Fruit fly (Drosophila melanogaster) whole organism, larva: Measurements from ENCODE around the gene RapGAP1.
A peak's percentile ranks its signal among the peaks of the same experiment; 100 is the strongest.

Experiments
- noc ChIP-seq: fragments of 200-800 bp; sonication (Bioruptor generic); optimal IDR thresholded peaks from 3 replicates; lab custom pipeline; 2019; ENCODE audit warnings: missing biosample characterization, mild to moderate bottlenecking, missing genetic modification characterization, moderate library complexity

The RapGAP1 gene

DNA sequence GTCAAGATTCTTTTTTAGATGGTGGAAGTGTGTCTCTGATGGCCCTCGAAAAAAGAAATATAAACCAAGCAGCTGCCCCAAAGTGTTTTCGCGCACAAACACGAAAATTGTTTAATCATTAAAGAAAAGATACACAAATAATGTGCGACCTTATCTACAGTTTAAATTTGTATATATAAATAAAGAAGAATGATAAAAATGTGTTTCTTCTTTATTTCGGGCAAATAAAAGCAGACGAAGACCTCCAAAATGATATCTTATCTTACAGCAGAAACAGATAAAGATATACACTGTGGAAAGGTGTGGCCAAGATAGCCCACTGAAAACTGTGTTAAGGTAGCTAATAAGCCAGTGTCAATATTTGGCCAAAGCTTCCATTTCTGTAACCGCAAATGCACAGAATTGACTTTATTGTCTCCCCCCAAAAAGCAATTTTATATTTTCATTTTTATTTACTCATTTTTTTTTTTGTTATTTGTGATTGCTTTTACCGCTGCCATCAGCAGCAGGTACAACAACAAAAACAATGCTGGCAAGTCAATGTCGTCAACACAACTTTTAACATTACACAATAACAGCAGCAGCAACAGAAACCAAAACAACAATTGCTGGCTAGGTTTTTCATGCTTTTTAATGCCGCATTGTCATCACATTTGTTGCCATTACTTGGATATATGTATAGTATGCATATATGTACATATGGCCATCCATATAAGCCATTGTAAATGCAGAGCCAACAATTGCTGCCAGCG lies 53.5 kb downstream of the RapGAP1 start:
- peak; percentile 3 for TF ChIP-seq noc (tag; lab: Kevin White, UChicago)

DNA sequence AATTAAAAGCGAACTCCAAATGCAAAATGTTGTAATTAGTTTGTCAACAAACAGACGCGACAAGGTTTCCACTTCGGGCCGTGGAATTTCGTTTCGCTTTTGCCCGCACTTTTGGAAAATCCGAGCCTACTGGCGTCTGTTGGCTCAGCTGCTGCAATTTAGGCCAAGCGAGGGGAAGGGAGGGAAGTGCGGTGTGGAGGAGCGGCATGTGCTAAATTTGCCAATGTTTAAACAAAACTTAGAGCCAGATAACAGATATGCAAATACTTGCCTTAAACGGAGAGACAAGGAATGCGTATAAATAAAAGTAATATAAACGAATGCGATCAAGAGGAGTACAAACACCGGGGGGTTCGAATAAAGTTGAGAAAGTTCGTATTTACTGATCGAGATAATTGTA lies 55.2 kb downstream of the RapGAP1 start:
- no peak for TF ChIP-seq noc (tag; lab: Kevin White, UChicago)

DNA sequence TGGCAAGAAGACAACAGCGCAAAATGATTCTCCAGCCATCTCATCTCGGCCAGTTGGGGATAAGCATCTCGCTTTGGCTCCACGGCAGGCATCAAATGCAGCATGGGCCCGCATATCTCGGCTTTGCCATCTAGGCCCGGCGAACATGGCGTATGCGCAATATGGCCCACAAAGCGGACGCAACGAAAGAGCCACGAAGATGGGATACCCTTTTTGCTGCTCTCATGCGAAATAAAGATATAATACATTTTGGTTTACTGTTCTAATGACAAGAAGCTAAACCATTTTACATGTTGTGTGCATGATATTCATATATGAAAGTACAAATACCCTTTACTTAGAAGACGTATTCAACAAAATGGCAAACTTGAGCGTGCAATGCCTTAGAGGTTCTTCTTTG lies 56.0 kb downstream of the RapGAP1 start:
- no peak for TF ChIP-seq noc (tag; lab: Kevin White, UChicago)

DNA sequence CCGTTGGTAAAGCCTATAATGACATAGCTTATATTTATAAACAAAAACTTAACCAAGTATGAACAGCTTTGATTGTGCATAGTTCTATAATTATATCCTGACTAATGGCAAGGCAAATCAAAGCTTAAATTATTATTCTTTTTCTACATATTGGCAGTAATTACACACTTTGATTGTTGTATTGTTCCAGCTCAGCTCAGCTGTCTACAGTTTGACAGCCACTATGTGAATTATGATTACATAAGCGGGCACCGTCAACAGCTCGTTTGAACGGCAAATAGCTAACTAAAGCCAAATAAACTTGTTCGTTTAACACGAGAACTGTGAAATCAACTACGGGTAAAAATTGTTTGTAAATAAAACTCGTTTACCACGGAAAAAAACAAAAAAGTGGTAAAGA lies 57.2 kb downstream of the RapGAP1 start:
- TF ChIP-seq noc (tag; lab: Kevin White, UChicago), result no peak

DNA sequence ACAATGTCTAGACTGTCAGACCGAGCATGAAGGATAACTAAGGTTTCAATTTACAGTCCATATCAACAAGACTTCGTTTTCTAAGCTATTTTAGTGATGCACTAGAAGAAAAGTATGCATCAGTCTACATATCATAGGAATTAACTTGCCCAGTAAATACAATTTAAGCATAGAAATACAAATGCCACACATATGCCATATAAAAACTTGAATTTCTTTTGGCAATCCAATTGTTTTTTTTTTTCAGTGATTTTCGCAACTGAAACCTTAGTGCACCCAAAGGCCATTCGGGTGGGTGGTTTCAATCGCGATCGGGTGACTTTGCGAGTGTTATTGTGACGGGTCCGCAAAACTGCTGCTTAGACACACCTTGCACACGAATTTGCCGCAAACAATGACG lies 58.2 kb downstream of the RapGAP1 start:
- no peak for TF ChIP-seq noc (tag; lab: Kevin White, UChicago)

DNA sequence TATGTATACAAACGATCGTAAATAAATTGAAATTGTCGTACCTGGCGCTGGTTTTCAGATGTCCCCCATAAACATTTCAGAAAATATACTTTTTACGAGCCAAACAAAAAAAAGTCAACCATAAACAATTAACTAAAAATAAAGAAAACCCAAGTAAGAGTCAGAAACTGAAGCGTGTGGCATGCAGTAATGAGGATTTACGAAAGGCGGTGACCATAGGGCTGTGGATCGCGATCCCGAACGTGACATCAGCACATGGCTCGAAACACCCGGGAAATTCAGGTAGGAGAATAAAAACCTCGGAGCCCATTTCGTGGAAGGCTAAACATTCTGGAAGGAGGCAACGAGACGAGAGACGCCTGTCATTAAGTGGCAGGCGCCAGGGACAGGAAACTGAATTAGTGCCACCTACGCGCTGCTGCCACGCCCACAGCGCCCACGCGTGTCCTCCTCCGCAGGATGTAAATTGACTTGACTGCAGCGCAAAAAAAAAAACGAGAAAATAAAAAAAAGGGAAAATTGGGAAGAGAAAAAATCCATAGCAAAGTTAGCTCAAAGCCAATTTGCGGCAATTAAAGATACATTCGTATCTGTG lies 59.1 kb downstream of the RapGAP1 start:
- TF ChIP-seq noc (tag; lab: Kevin White, UChicago), result no peak

DNA sequence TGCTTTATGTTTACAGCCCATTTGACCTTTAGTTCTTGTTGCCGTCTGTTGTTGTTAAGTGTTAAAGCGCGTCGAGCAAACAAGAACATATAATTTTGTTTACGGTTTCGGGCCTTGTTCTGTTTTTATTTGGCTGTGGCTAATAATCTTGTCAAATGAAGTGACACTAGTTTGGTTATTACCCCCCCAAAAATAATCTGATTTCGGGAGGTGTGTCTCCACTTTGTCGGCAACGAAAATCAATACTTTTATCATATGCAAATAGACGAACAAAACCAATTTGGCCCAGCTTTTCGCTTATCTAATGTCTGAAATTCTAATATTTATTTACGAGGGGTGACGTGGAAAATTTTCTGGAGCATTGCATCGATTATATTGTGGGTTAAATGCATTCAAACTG lies 59.9 kb downstream of the RapGAP1 start:
- no peak for TF ChIP-seq noc (tag; lab: Kevin White, UChicago)

DNA sequence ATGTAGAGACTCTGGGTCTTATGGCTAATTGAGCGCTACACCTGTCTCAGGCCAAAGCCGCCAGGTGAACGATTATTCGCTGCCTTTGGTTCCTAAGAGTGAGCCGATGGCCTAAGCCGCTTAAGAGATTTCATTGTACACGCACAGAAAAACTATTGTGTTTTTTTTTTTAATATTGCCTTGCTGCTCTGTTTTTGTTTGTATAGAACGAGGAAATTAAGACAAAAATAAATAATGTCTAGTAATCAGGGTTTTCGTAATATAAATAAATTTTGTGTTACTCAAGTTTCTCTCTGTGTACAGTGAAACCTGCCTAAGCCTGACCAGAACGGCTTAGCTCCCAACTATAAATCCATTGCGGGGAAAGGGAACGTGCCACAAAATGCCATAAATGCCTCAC lies 63.4 kb downstream of the RapGAP1 start:
- no peak for TF ChIP-seq noc (tag; lab: Kevin White, UChicago)

DNA sequence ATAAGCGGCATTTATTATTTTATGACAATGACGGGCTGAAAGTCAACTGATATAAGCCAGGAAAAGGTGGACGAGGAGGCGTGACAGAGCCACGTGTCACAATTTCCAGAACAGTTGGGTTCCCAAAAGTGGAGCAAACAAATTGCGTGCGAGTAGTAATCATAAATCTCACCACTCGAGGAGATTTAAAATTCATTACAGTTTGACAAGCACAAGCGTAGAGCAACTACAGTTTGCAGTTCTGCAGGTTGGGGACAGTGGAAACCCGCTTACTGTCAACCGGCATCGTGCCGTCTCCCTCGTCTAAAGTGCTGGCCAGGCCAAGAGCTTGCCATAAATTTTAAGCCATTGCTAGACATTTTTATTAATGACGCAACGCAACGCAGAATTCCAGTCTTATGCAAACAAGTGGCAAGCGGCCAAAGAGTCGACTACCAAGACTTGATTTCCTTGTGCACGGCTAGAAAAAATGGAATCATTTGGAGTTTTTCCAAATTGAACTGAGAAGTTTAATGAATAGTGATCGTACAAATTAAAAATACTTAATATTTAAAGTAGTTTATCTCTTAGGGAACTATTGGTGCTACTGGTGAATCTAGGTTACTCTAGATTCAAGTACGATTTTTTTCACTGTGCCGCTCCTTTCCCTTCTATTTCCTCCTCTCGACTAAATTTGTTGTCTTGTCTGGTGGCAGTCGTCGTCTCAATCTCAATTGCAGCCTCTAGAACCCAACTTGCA lies 65.3 kb downstream of the RapGAP1 start:
- no peak for TF ChIP-seq noc (tag; lab: Kevin White, UChicago)

DNA sequence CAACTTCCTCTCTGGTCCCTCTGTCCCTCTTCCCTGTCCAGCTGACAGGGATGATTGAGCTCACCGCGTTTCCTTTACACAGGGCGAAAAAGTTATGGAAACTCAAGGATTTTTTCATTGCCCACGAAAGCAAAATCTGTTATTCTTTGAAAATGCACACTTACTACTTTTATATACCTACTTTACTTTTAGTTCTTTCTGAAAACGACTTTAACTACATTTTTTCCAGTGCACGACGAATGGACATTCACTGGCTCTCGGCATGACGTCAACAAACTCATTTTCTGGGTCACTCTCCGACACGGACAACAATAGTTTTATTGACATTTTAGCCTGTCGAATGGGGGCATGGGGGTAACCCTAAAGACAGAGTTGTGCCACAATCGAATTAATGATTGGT lies 65.9 kb downstream of the RapGAP1 start:
- TF ChIP-seq noc (tag; lab: Kevin White, UChicago), result peak; percentile 16

DNA sequence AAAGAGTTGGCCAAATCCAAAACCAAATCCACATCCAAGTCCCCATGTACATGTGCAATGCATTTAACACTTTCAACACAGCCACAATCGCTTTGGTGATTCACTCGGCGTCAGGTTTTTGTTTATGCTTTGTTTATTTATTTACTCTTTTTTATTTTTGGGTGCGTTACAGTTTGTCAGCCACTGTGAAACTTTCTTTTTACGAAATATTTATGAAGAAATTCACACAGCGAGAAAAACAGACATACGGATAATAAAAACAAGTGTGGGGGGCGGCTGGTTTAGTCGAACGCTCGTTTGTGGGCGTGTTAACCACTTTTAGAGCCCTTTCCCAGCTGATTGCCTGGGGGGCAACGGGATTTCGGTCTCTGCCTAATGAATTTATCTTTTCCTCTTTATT lies 69.9 kb downstream of the RapGAP1 start:
- no peak for TF ChIP-seq noc (tag; lab: Kevin White, UChicago)

DNA sequence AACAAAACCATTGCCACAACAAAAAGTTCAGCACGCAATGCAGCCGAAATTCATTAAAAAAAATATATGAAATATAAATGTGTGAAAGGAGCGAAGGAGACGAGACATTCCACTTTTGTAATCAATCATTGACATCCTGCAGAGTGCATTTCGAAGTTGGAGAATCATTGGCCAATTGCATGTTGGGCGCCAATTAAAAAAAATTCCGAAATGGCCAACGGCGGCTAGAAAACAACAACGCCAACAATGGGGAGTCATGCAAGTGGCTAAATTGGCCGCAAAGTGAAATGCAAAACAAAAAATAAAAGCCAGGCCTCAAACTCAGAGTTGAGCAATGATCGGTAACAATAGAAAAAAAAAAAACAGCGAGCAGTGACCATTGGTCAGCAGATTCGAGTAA lies 70.3 kb downstream of the RapGAP1 start:
- no peak for TF ChIP-seq noc (tag; lab: Kevin White, UChicago)

DNA sequence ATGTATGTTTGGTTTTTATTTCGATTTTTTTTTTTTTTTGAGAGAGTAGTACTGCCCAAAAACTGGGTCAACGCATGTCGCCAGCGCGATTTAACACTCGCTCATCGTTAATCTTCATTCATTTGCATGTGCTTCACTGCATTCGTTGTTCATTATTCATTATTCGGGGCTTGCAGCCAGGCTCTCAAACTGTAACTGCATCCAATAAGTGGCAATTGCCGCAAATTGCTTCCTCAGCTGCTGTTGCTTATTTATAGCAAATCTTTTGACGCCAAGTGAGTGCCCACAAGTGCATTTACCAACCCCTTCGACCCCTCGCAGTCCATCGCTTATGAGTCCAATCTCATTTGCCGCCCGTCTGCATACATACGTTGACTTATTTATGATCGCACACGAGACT lies 71.3 kb downstream of the RapGAP1 start:
- TF ChIP-seq noc (tag; lab: Kevin White, UChicago), result no peak

DNA sequence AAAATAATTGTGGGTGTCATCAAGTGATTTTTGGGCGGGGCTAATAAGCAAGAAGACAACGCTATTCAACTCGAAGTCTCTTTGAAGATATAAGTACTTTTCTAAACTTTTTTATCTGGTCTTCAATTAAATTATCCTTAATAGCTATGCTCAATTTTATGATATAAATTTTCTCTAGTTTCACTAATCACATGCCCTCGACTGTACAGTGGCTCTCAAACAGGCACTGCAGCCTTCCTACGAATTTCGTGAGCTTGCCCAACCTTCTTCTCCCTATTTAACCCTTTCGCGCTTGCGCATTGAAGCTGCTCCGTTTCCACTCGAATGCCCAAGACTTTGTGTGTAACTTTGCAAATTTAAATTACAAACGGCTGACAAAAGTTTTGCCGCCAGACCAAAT lies 72.8 kb downstream of the RapGAP1 start:
- no peak for TF ChIP-seq noc (tag; lab: Kevin White, UChicago)

DNA sequence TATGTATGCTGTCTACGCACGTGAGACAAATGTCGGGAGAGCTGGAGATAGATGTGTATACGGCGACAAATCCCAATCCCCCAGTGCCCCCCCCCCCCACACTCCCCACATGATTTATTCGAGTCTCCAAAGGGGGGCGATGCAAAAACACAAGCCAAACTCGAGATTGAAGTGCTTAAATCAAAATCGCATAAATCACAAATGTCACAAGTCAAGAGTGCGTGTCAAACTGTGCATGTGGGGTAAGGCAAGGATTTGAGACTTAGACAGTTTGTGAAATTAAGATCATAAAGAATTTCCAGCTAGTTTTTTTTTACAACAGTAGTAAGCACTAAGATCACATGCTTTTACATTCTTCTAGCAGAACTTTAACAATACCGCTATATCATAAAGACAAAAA lies 74.3 kb downstream of the RapGAP1 start:
- no peak for TF ChIP-seq noc (tag; lab: Kevin White, UChicago)

DNA sequence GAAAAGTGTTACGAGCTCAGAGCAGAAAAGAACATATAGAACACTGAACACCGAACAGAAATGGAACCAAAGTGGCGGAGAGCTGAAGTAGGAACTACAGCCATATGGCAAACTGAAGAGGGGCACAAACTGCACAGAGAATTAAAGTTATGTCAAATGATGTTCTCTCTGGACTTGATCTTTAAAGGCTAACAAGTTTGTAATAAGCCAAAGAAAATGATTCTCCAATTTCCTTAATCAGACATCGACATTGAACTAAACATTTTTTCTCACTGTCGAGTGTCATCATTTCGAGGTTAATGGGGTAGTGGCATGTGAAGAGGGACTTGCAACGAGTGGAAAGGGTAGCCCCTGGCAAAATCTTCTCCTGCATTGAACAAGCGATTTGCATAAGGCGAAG lies 75.1 kb downstream of the RapGAP1 start:
- no peak for TF ChIP-seq noc (tag; lab: Kevin White, UChicago)

DNA sequence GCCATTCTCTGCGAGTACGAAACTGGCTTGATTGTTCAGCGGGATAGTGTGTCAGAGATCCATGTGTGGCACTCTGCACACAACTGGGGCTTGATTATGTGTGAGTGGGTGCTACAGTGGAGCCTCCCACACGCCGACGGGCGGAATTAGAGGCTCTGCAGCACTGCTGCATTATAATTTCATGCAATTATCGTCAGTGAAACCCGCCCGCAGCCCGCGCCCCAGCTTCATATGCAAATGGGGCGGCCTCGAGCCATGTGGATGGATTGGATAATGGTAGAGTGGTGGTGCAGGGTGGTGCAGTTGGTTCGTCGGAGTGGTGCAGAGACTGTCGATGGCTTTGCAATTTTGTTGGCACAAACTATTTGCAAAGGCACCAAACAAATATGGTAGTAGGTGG lies 77.0 kb downstream of the RapGAP1 start:
- TF ChIP-seq noc (tag; lab: Kevin White, UChicago), result no peak
